Fruit fly (Drosophila melanogaster) whole organism, adult: Measurements from ENCODE around the gene jvl.

ENCODE experiments used
- CG11617 ChIP-seq: fragments of 200-800 bp; sonication (Bioruptor generic); optimal IDR thresholded peaks from 2 replicates; lab custom pipeline; 2017; ENCODE audit warnings: mild to moderate bottlenecking, missing biosample characterization, missing genetic modification reagents, missing genetic modification characterization
- CG12768 ChIP-seq: fragments of 200-800 bp; sonication (Bioruptor generic); optimal IDR thresholded peaks from 2 replicates; lab custom pipeline; 2017; ENCODE audit warnings: missing biosample characterization, missing genetic modification characterization, mild to moderate bottlenecking, moderate library complexity, missing genetic modification reagents
- CG14711 ChIP-seq: fragments of 200-800 bp; sonication (Bioruptor generic); optimal IDR thresholded peaks from 2 replicates; lab custom pipeline; 2018; ENCODE audit warnings: missing biosample characterization, mild to moderate bottlenecking, missing genetic modification characterization, moderate library complexity
- CG33017 ChIP-seq: fragments of 200-800 bp; sonication (Bioruptor generic); optimal IDR thresholded peaks from 2 replicates; lab custom pipeline; 2018; ENCODE audit warnings: missing biosample characterization, mild to moderate bottlenecking, missing genetic modification characterization, moderate library complexity
- CG5204 ChIP-seq: fragments of 200-800 bp; sonication (Bioruptor generic); optimal IDR thresholded peaks from 2 replicates; lab custom pipeline; 2016; ENCODE audit warnings: missing biosample characterization, missing genetic modification characterization
- CG7101 ChIP-seq: fragments of 200-800 bp; sonication (Bioruptor generic); optimal IDR thresholded peaks from 2 replicates; lab custom pipeline; 2018; ENCODE audit warnings: missing biosample characterization, mild to moderate bottlenecking, missing genetic modification characterization, moderate library complexity
- Clk ChIP-seq: fragments of 200-800 bp; sonication (Bioruptor generic); optimal IDR thresholded peaks from 2 replicates; lab custom pipeline; 2017; ENCODE audit warnings: missing biosample characterization, missing genetic modification characterization
- Crg-1 ChIP-seq: fragments of 200-800 bp; sonication (Bioruptor generic); optimal IDR thresholded peaks from 2 replicates; lab custom pipeline; 2016; ENCODE audit warnings: missing biosample characterization, missing genetic modification characterization
- Hr96 ChIP-seq: fragments of 200-800 bp; sonication (Bioruptor generic); optimal IDR thresholded peaks from 2 replicates; lab custom pipeline; 2016; ENCODE audit warnings: missing biosample characterization, missing genetic modification characterization
- bab1 ChIP-seq: fragments of 200-800 bp; sonication (Bioruptor generic); optimal IDR thresholded peaks from 3 replicates; lab custom pipeline; 2019; ENCODE audit warnings: missing biosample characterization, mild to moderate bottlenecking, missing genetic modification characterization, moderate library complexity
- pad ChIP-seq: fragments of 200-800 bp; sonication (Bioruptor generic); optimal IDR thresholded peaks from 3 replicates; lab custom pipeline; 2017; ENCODE audit warnings: missing biosample characterization, missing genetic modification characterization, mild to moderate bottlenecking, moderate library complexity, missing genetic modification reagents
- tj ChIP-seq: fragments of 200-800 bp; sonication (Bioruptor generic); optimal IDR thresholded peaks from 3 replicates; lab custom pipeline; 2017; ENCODE audit warnings: missing biosample characterization, mild to moderate bottlenecking, missing genetic modification characterization, moderate library complexity
- toe ChIP-seq: fragments of 200-800 bp; sonication (Bioruptor generic); optimal IDR thresholded peaks from 2 replicates; lab custom pipeline; 2016; ENCODE audit warnings: missing biosample characterization, missing genetic modification characterization

DNA sequence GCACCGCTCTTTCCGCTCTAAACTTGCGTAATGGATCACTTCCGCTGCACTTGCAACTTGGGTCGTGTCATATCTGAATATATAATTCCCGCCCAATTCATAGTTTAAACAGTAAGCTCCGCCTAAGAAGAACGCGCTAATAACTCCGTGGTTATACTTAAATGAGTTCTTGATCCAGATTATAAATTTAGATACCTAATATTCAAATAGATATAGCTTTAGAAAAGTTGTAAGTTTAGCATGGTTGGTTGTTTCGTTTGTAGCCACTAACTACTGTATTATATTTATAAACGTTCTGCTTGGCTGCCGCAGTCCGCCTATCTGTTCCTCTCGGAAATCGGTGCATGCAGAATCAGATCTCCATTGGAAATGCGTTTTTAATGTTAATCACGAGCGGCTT is 1.5 kb downstream of the jvl start:
- peak; percentile 29 for TF ChIP-seq CG33017 (tag; lab: Kevin White, UChicago)
- TF ChIP-seq Crg-1 (GFP tag; lab: Kevin White, UChicago), result no peak
- TF ChIP-seq CG14711 (tag; lab: Kevin White, UChicago), result peak; percentile 7
- TF ChIP-seq CG7101, result peak; percentile 30
- TF ChIP-seq Clk (GFP tag; lab: Kevin White, UChicago), result no peak
- TF ChIP-seq bab1 (GFP tag; lab: Kevin White, UChicago), result peak; percentile 80
- no peak for TF ChIP-seq Hr96 (GFP tag; lab: Kevin White, UChicago)
- TF ChIP-seq tj, result no peak
- TF ChIP-seq toe, result no peak
- no peak for TF ChIP-seq pad (GFP tag; lab: Kevin White, UChicago)
- TF ChIP-seq CG11617 (GFP tag; lab: Kevin White, UChicago), result no peak
- no peak for TF ChIP-seq CG5204
- TF ChIP-seq CG12768 (GFP tag; lab: Kevin White, UChicago), result no peak
